Worm (Caenorhabditis elegans) whole organism, L2 larva: Measurements from ENCODE around the gene znf-593.

Source experiments
- C34F6.9 ChIP-seq: fragments of 150-350 bp; optimal IDR thresholded peaks from 2 replicates; lab custom pipeline; 2014; ENCODE audit warnings: missing biosample characterization, missing genetic modification characterization
- F13H6.1 ChIP-seq: sonication (generic microtip); optimal IDR thresholded peaks from 2 replicates; lab custom pipeline; 2016; ENCODE audit warnings: missing genetic modification characterization, missing compliant biosample characterization
- alr-1 ChIP-seq: fragments of 150-350 bp; optimal IDR thresholded peaks from 2 replicates; lab custom pipeline; 2014; ENCODE audit warnings: missing biosample characterization, missing genetic modification characterization
- ama-1 ChIP-seq: fragments of 150-350 bp; optimal IDR thresholded peaks from 2 replicates; lab custom pipeline; 2018; ENCODE audit warnings: inconsistent platforms
- crh-2 ChIP-seq: sonication (generic microtip); optimal IDR thresholded peaks from 2 replicates; lab custom pipeline; 2017; ENCODE audit warnings: missing biosample characterization, missing genetic modification characterization
- dmd-4 ChIP-seq: sonication (generic microtip); optimal IDR thresholded peaks from 2 replicates; lab custom pipeline; 2017; ENCODE audit warnings: missing biosample characterization, missing genetic modification characterization
- egl-27 ChIP-seq: sonication (generic microtip); optimal IDR thresholded peaks from 3 replicates; lab custom pipeline; 2017; ENCODE audit warnings: missing biosample characterization, missing genetic modification reagents, missing genetic modification characterization
- elt-1 ChIP-seq: fragments of 150-350 bp; optimal IDR thresholded peaks from 2 replicates; lab custom pipeline; 2014; ENCODE audit warnings: missing biosample characterization, missing genetic modification characterization
- elt-3 ChIP-seq: sonication (generic microtip); optimal IDR thresholded peaks from 2 replicates; lab custom pipeline; 2017; ENCODE audit warnings: missing biosample characterization, missing genetic modification characterization
- gmeb-1 ChIP-seq: fragments of 150-350 bp; optimal IDR thresholded peaks from 2 replicates; lab custom pipeline; 2014; ENCODE audit warnings: missing biosample characterization, missing genetic modification characterization
- lin-11 ChIP-seq: fragments of 150-350 bp; sonication (generic microtip); optimal IDR thresholded peaks from 2 replicates; lab custom pipeline; 2014; ENCODE audit warnings: missing biosample characterization, missing genetic modification characterization, inconsistent platforms, mixed read lengths
- lin-13 ChIP-seq: fragments of 150-350 bp; optimal IDR thresholded peaks from 2 replicates; lab custom pipeline; 2014; ENCODE audit warnings: missing biosample characterization, missing genetic modification reagents, missing genetic modification characterization
- lsy-2 ChIP-seq, 2 experiments: fragments of 150-350 bp in 1 of 2; sonication (generic microtip) in 1 of 2; optimal IDR thresholded peaks; 2 replicates each; lab custom pipeline; 2014 to 2017; ENCODE audit warnings: missing biosample characterization in 2 of 2, missing genetic modification characterization in 2 of 2
- mbf-1 ChIP-seq: sonication (generic microtip); optimal IDR thresholded peaks from 2 replicates; lab custom pipeline; 2017; ENCODE audit warnings: missing biosample characterization, missing genetic modification characterization
- mdl-1 ChIP-seq, 2 experiments: fragments of 150-350 bp in 1 of 2; sonication (generic microtip) in 1 of 2; optimal IDR thresholded peaks; 2 replicates each; lab custom pipeline; 2017; ENCODE audit warnings: missing biosample characterization in 2 of 2, missing genetic modification characterization in 2 of 2
- nhr-11 ChIP-seq: fragments of 150-350 bp; optimal IDR thresholded peaks from 2 replicates; lab custom pipeline; 2014; ENCODE audit warnings: missing biosample characterization, missing genetic modification characterization
- nhr-12 ChIP-seq: fragments of 150-350 bp; optimal IDR thresholded peaks from 2 replicates; lab custom pipeline; 2014; ENCODE audit warnings: missing biosample characterization, missing genetic modification characterization
- nhr-129 ChIP-seq: fragments of 150-350 bp; optimal IDR thresholded peaks from 2 replicates; lab custom pipeline; 2014; ENCODE audit warnings: missing biosample characterization, missing genetic modification characterization
- nhr-21 ChIP-seq: fragments of 150-350 bp; optimal IDR thresholded peaks from 2 replicates; lab custom pipeline; 2014; ENCODE audit warnings: missing biosample characterization, missing genetic modification characterization
- nhr-23 ChIP-seq: fragments of 150-350 bp; optimal IDR thresholded peaks from 2 replicates; lab custom pipeline; 2014; ENCODE audit warnings: missing biosample characterization, missing genetic modification reagents, missing genetic modification characterization
- nhr-25 ChIP-seq: fragments of 150-350 bp; sonication (generic microtip); optimal IDR thresholded peaks from 3 replicates; lab custom pipeline; 2014; ENCODE audit warnings: missing biosample characterization, missing genetic modification characterization
- nhr-6 ChIP-seq: fragments of 150-350 bp; optimal IDR thresholded peaks from 2 replicates; lab custom pipeline; 2014; ENCODE audit warnings: missing biosample characterization, missing genetic modification characterization
- sem-4 ChIP-seq: fragments of 150-350 bp; optimal IDR thresholded peaks from 2 replicates; lab custom pipeline; 2014; ENCODE audit warnings: missing biosample characterization, missing genetic modification reagents, missing genetic modification characterization
- skn-1 ChIP-seq: sonication (generic microtip); optimal IDR thresholded peaks from 2 replicates; lab custom pipeline; 2017; ENCODE audit warnings: missing biosample characterization, missing genetic modification characterization
- sma-9 ChIP-seq, 2 experiments: fragments of 150-350 bp in 1 of 2; sonication (generic microtip) in 1 of 2; optimal IDR thresholded peaks; 2 replicates each; lab custom pipeline; 2014 to 2016; ENCODE audit warnings: missing genetic modification characterization in 2 of 2, mild to moderate bottlenecking in 1 of 2, missing biosample characterization in 1 of 2, missing compliant biosample characterization in 1 of 2, missing genetic modification reagents in 1 of 2, moderate library complexity in 1 of 2
- unc-39 ChIP-seq: fragments of 150-350 bp; optimal IDR thresholded peaks from 2 replicates; lab custom pipeline; 2014; ENCODE audit warnings: missing biosample characterization, missing genetic modification characterization
- unc-55 ChIP-seq: fragments of 150-350 bp; sonication (generic microtip); optimal IDR thresholded peaks from 3 replicates; lab custom pipeline; 2014; ENCODE audit warnings: missing biosample characterization, missing genetic modification reagents, missing genetic modification characterization
- zag-1 ChIP-seq: fragments of 150-350 bp; optimal IDR thresholded peaks from 2 replicates; lab custom pipeline; 2014; ENCODE audit warnings: missing biosample characterization, missing genetic modification characterization
- ztf-1 ChIP-seq: fragments of 200-800 bp; sonication (Bioruptor generic); conservative IDR thresholded peaks from 2 replicates; pipeline ENCODE4 v1.3.6; 2022; ENCODE audit warnings: missing genetic modification characterization, missing compliant biosample characterization
- ztf-11 ChIP-seq: sonication (generic microtip); optimal IDR thresholded peaks from 2 replicates; lab custom pipeline; 2017; ENCODE audit warnings: missing biosample characterization, missing genetic modification characterization
- ztf-4 ChIP-seq: fragments of 150-350 bp; optimal IDR thresholded peaks from 2 replicates; lab custom pipeline; 2014; ENCODE audit warnings: missing biosample characterization, missing genetic modification characterization

znf-593 gene

DNA sequence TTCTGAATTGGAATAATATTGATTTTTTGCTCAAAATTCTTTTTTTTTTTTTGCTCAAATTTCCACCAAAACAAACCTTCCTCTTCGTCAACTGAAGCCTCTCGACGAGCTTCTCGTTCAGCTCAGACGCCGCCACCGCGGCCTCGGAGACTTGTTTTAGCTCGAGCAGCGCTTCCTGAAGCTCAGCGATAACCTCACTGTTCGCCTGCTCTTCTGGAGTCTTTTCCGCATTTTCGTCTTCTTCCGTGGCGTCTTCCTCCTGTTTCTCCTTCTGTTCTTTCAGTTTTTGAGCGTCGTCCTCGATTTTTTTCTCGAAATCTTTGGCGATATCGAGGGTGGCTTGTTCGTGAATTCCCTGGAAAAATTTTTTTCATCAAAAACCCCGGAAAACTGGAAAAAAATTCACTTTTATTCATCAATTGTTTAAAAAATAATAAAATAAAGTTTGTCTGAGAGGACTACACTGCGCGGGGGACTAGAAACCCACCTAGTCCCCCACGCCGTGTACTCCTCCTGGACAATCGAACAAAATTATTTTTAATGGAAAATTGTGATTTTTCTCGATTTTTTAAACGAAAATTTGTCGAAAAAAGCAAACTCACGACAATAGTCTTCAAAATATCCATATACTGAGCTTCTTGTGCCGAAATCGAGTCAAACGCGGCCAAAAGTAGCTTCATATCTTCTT is 27.7 kb upstream of the znf-593 start (continued):
- TF ChIP-seq mbf-1 (no peak), nhr-6 (tag; lab: Kevin White, UChicago) (peak; percentile 42), elt-1 (tag; lab: Kevin White, UChicago) (no peak), nhr-23 (tag; lab: Kevin White, UChicago) (no peak), nhr-12 (tag; lab: Kevin White, UChicago) (no peak), nhr-11 (tag; lab: Kevin White, UChicago) (no peak), dmd-4 (peak; percentile 47), ztf-4 (tag; lab: Kevin White, UChicago) (peak; percentile 74)

DNA sequence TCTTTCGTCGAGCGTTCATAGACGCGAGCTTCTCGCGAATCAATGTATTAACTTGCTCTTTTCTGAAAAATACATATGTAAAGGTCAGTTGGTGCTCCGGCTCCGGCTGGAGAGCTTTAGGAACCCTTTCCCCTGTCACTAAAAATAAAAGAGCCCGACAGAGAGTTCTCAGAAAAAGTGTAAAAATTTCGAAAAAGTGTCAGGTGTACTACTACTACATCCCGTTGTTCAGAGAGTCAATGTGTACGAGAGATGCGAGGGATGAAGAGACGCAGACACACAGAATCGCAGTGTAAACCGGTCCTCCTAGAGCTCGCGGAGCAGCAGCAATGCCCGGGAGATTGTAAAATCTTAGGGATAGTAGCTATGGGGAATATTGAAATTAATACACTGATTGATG is 24.1 kb upstream of the znf-593 start:
- TF ChIP-seq nhr-21 (tag; lab: Kevin White, UChicago) (no peak), sma-9 (GFP tag; optimal IDR thresholded peaks at IDR 0.05; lab: Kevin White, UChicago) (peak; percentile 51), sma-9 (tag; optimal IDR thresholded peaks at IDR 0.05; lab: Kevin White, UChicago) (no peak), skn-1 (no peak), mbf-1 (no peak), lsy-2 (tag; optimal IDR thresholded peaks at IDR 0.05; lab: Kevin White, UChicago) (peak; percentile 1 to 44), F13H6.1 (tag; lab: Kevin White, UChicago) (peak; percentile 79), sem-4 (no peak), egl-27 (tag; lab: Kevin White, UChicago) (no peak), dmd-4 (no peak), nhr-25 (tag; lab: Kevin White, UChicago) (no peak), ztf-4 (tag; lab: Kevin White, UChicago) (no peak), nhr-129 (tag; lab: Kevin White, UChicago) (peak; percentile 28), C34F6.9 (tag; lab: Kevin White, UChicago) (peak; percentile 47), ztf-11 (tag; lab: Kevin White, UChicago) (no peak), lin-11 (tag; lab: Kevin White, UChicago) (no peak)

DNA sequence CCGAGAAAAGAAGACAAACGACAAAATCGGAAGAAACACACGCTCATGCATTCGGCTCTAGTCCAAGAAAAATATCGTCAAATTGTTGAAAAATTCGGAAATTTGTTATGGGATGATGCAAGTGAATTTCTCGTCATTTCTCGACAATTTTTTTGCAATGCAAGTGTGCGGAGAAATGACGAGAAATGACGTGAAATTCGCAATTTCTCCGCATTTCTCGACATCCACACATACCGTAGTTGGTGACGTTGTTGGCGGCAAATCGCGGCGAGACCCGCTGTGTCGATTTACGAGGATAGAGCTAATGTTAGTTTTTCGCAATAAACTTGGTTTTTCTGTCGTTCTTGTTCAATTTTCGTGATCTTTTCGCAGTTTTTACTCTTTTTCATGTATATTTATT is 20.7 kb upstream of the znf-593 start:
- TF ChIP-seq lsy-2 (tag; optimal IDR thresholded peaks at IDR 0.05; lab: Kevin White, UChicago) = peak in 1 of 2 experiments; percentile 18

DNA sequence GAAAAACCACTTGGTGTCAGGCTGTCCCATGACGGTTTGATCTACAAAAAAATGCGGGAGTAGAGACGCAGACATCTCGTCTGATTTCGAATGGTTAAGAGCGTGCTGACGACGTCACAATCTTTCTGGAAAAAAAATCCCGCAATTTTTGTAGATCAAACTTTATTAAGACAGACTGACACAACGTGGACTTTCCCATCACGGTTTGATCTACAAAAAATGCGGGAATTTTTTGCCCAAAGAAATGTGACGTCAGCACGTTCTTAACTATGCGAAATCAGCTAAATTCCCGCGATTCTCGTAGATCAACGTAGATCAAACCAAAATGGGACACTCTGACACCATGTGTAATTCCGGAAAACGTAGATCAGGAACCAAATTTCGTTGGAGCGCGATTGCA is 20.0 kb upstream of the znf-593 start:
- no peak for TF ChIP-seq unc-55
- no peak for TF ChIP-seq elt-3 (tag; lab: Kevin White, UChicago)
- no peak for TF ChIP-seq zag-1 (tag; lab: Kevin White, UChicago)
- no peak for TF ChIP-seq ama-1 (lab: Kevin White, UChicago)
- no peak for TF ChIP-seq lin-11 (tag; lab: Kevin White, UChicago)
- no peak for TF ChIP-seq alr-1 (tag; lab: Kevin White, UChicago)
- TF ChIP-seq nhr-12 (tag; lab: Kevin White, UChicago) = no peak
- no peak for TF ChIP-seq unc-39 (tag; lab: Kevin White, UChicago)
- TF ChIP-seq mdl-1 (tag; optimal IDR thresholded peaks at IDR 0.05; lab: Kevin White, UChicago) = no peak
- TF ChIP-seq nhr-11 (tag; lab: Kevin White, UChicago) = no peak
- TF ChIP-seq lin-13 (GFP tag; lab: Kevin White, UChicago) = no peak
- TF ChIP-seq nhr-129 (tag; lab: Kevin White, UChicago) = no peak
- TF ChIP-seq ztf-4 (tag; lab: Kevin White, UChicago) = no peak
- no peak for TF ChIP-seq egl-27 (tag; lab: Kevin White, UChicago)
- no peak for TF ChIP-seq gmeb-1 (tag; lab: Kevin White, UChicago)

DNA sequence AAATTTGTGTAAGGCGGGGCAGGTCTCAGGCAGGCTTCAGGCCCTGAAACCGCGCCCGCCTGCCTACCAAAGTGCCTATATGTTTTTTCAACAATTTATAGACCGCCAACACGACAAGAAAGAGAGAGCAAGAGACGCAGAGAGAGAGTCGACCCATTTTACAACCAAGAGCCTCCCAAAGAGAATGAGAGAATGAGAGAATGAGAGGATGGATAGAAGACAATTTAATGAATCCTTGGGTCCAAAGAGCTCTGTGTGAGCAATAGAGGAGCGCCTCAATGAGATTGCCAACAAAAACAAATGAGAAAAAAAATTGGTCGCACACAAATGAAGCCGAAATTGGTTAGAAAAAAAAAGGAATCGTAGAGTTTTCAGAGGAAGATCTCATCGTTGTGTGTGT is 19.4 kb upstream of the znf-593 start:
- TF ChIP-seq nhr-6 (tag; lab: Kevin White, UChicago) (no peak), unc-55 (peak; percentile 5), crh-2 (peak; percentile 19), nhr-129 (tag; lab: Kevin White, UChicago) (peak; percentile 13), sem-4 (peak; percentile 16), lsy-2 (tag; optimal IDR thresholded peaks at IDR 0.05; lab: Kevin White, UChicago) (peak in 1 of 2 experiments; percentile 38), C34F6.9 (tag; lab: Kevin White, UChicago) (peak; percentile 14), ztf-1 (GFP tag; lab: Robert Waterston, UW) (no peak)
